Worm (Caenorhabditis elegans): ENCODE data around the gene Y42A5A.1.

Gene Y42A5A.1

DNA sequence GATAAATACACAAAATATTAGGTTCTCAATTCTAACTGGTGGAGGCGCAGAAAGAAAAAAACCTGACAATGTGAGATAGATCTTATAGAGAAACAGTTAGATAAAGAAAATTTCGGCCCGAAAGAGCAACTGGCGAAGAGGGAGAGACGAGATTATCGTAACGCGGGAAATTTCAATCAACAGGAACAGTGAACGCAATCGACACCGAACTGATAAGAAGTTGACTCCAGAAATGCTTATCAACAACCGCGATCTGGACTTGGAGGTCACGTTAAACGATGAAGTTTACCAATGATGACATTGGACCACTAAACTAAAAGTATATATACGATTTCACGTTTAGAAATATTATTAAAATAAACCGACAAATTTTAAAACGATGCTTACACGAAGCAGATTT, 11.3 kb upstream of the Y42A5A.1 start (continued):
- no peak for TF ChIP-seq ZK546.5 (tag; optimal IDR thresholded peaks at IDR 0.05)
- TF ChIP-seq ama-1 (optimal IDR thresholded peaks at IDR 0.05) = peak; percentile 77
- TF ChIP-seq ztf-7 (tag; optimal IDR thresholded peaks at IDR 0.05) = no peak
- no peak for TF ChIP-seq zfp-2 (tag; optimal IDR thresholded peaks at IDR 0.05)
- TF ChIP-seq hlh-11 (tag; optimal IDR thresholded peaks at IDR 0.05) = peak; percentile 15
- no peak for TF ChIP-seq sdz-12 (GFP tag; optimal IDR thresholded peaks at IDR 0.05)
- TF ChIP-seq lin-13 (GFP tag; optimal IDR thresholded peaks at IDR 0.05) = peak; percentile 50
- no peak for TF ChIP-seq ZK337.2 (GFP tag; IDR thresholded peaks at IDR 0.05)
- no peak for TF ChIP-seq unc-62 (GFP tag; optimal IDR thresholded peaks at IDR 0.05 in 1 of 2)
- no peak for TF ChIP-seq unc-62 (tag; optimal IDR thresholded peaks at IDR 0.05)
- peak; percentile 65; the same call in 1 of the 2 replicates for TF ChIP-seq Y105C5A.15 (GFP tag; IDR thresholded peaks at IDR 0.05)
- TF ChIP-seq duxl-1 (tag; optimal IDR thresholded peaks at IDR 0.05; ENCODE audit: poor library complexity) = no peak
- no peak for TF ChIP-seq tag-97 (GFP tag; IDR thresholded peaks at IDR 0.05)
- TF ChIP-seq Y75B8A.6 (GFP tag; IDR thresholded peaks at IDR 0.05) = 0 out of 2 replicates have a peak, but pooled peaks have one; percentile 12
- TF ChIP-seq fkh-10 (GFP tag; optimal IDR thresholded peaks at IDR 0.05) = no peak
- no peak for TF ChIP-seq R02D3.7 (tag; optimal IDR thresholded peaks at IDR 0.05)
- no peak for TF ChIP-seq F37D6.2 (tag; optimal IDR thresholded peaks at IDR 0.05)
- no peak for TF ChIP-seq nhr-48 (tag; optimal IDR thresholded peaks at IDR 0.05)
- no peak for TF ChIP-seq ceh-62 (tag; optimal IDR thresholded peaks at IDR 0.05)
- no peak for TF ChIP-seq F26F4.8 (GFP tag; conservative IDR thresholded peaks at IDR 0.05)
- no peak for TF ChIP-seq D1046.2 (GFP tag; IDR thresholded peaks at IDR 0.05)
- no peak for TF ChIP-seq hif-1 (tag; optimal IDR thresholded peaks at IDR 0.05)
- peak; percentile 22 for TF ChIP-seq hlh-30 (tag; optimal IDR thresholded peaks at IDR 0.05; ENCODE audit: insufficient read depth)
- peak; percentile 61; the same call in 1 of the 2 replicates for TF ChIP-seq snpc-1.2 (GFP tag; IDR thresholded peaks at IDR 0.05)
- TF ChIP-seq F10B5.3 (tag; optimal IDR thresholded peaks at IDR 0.05) = no peak
- TF ChIP-seq nhr-41 (GFP tag; IDR thresholded peaks at IDR 0.05) = no peak; the same call in 1 of the 2 replicates
- no peak for TF ChIP-seq nhr-25 (tag; optimal IDR thresholded peaks at IDR 0.05; ENCODE audit: borderline replicate concordance, insufficient read depth)
- peak; percentile 1 for TF ChIP-seq pqm-1 (tag; optimal IDR thresholded peaks at IDR 0.05)
- no peak for TF ChIP-seq rbr-2 (tag; optimal IDR thresholded peaks at IDR 0.05)
- TF ChIP-seq hmg-1.1 (GFP tag; IDR thresholded peaks at IDR 0.05) = 0 out of 2 replicates have a peak, but pooled peaks have one; percentile 26
- TF ChIP-seq ceh-32 (tag; optimal IDR thresholded peaks at IDR 0.05; ENCODE audit: poor library complexity) = no peak
- no peak for TF ChIP-seq nhr-76 (tag; optimal IDR thresholded peaks at IDR 0.05)
- no peak for TF ChIP-seq mep-1 (tag; optimal IDR thresholded peaks at IDR 0.05)
- TF ChIP-seq ceh-44 (GFP tag; IDR thresholded peaks at IDR 0.05) = no peak
- TF ChIP-seq daf-19 (GFP tag; conservative IDR thresholded peaks at IDR 0.05) = no peak
- TF ChIP-seq lsy-2 (tag; optimal IDR thresholded peaks at IDR 0.05) = no peak
- TF ChIP-seq mdt-29 (GFP tag; IDR thresholded peaks at IDR 0.05) = peak; percentile 74
- TF ChIP-seq Y5F2A.4 (GFP tag; optimal IDR thresholded peaks at IDR 0.05) = no peak
- no peak for TF ChIP-seq cey-2 (tag; optimal IDR thresholded peaks at IDR 0.05; ENCODE audit: borderline replicate concordance, insufficient read depth)
- TF ChIP-seq ceh-82 (tag; optimal IDR thresholded peaks at IDR 0.05) = no peak
- TF ChIP-seq dmd-9 (GFP tag; IDR thresholded peaks at IDR 0.05) = no peak
- peak; percentile 93 for TF ChIP-seq F49E8.2 (tag; optimal IDR thresholded peaks at IDR 0.05; ENCODE audit: borderline replicate concordance)
- peak; percentile 49; the same call in 1 of the 2 replicates for TF ChIP-seq pha-4 (GFP tag; IDR thresholded peaks at IDR 0.05)
- no peak for TF ChIP-seq pha-4 (tag; optimal IDR thresholded peaks at IDR 0.05)
- TF ChIP-seq nhr-10 (tag; optimal IDR thresholded peaks at IDR 0.05) = no peak
- TF ChIP-seq fos-1 (tag; optimal IDR thresholded peaks at IDR 0.05) = no peak
- TF ChIP-seq attf-4 (tag; optimal IDR thresholded peaks at IDR 0.05) = no peak
- TF ChIP-seq egl-27 (tag; optimal IDR thresholded peaks at IDR 0.05) = no peak
- peak; percentile 50; the same call in 1 of the 2 replicates for TF ChIP-seq mxl-2 (GFP tag; conservative IDR thresholded peaks at IDR 0.05)
- TF ChIP-seq nhr-77 (tag; optimal IDR thresholded peaks at IDR 0.05) = no peak
- no peak for TF ChIP-seq nhr-237 (tag; optimal IDR thresholded peaks at IDR 0.05)
- no peak for TF ChIP-seq lir-3 (tag; optimal IDR thresholded peaks at IDR 0.05)
